Worm (Caenorhabditis elegans): ENCODE data around the gene F41C3.11.

Gene F41C3.11

ce11 chrII:4726750-4727384 is 6.9 kb downstream of the F41C3.11 start:
- no peak for TF ChIP-seq rnt-1 (tag; optimal IDR thresholded peaks at IDR 0.05)
- no peak for TF ChIP-seq C08G9.2 (tag; optimal IDR thresholded peaks at IDR 0.05)
- no peak for TF ChIP-seq ztf-16 (tag; optimal IDR thresholded peaks at IDR 0.05)
- no peak for TF ChIP-seq ceh-34 (tag; optimal IDR thresholded peaks at IDR 0.05)
- no peak for TF ChIP-seq pat-9 (tag; optimal IDR thresholded peaks at IDR 0.05)
- no peak for TF ChIP-seq nhr-232 (tag; optimal IDR thresholded peaks at IDR 0.05)
- no peak for TF ChIP-seq Y22D7AL.16 (tag; optimal IDR thresholded peaks at IDR 0.05)
- no peak for TF ChIP-seq unc-3 (GFP tag; conservative IDR thresholded peaks at IDR 0.05)
- no peak for TF ChIP-seq unc-3 (tag; optimal IDR thresholded peaks at IDR 0.05)
- no peak for TF ChIP-seq unc-42 (tag; optimal IDR thresholded peaks at IDR 0.05)
- TF ChIP-seq tbx-2 (tag; optimal IDR thresholded peaks at IDR 0.05): no peak
- no peak for TF ChIP-seq lim-6 (tag; optimal IDR thresholded peaks at IDR 0.05)

DNA sequence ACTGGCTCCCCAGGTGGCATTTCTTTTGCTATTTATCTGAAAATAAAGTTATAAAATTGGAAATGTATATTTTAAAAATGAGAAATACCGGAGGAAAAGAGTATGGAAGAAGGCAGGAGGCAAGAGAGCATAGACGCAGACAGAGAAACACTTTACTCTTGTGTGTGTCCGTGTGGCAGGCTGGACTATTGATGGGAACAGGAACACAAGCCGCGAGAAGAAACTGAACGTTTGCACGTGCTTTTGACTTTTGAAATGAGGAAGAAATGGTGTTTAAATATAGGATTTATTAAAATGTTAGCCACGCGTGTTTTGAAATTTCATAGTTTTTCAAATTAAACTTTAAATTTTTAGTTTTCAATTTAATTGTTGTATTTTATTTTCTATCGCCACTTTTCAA is 7.6 kb downstream of the F41C3.11 start, which contains the start of gene F10G7.10:
Gene F10G7.10 (minus strand): TSS at position 145 of the 400 bp plus-strand sequence.
- TF ChIP-seq ceh-48 (tag; optimal IDR thresholded peaks at IDR 0.05) (no peak), dve-1 (tag; optimal IDR thresholded peaks at IDR 0.05) (no peak)

ce11 chrII:4715676-4716075 is 18.1 kb downstream of the F41C3.11 start, which contains the start of gene F41C3.8:
TSS of gene F41C3.8 (plus strand) at chrII:4716046.
- no peak for TF ChIP-seq fkh-6 (tag; optimal IDR thresholded peaks at IDR 0.05)
- TF ChIP-seq pax-1 (tag; optimal IDR thresholded peaks at IDR 0.05): no peak
- no peak for TF ChIP-seq che-1 (tag; optimal IDR thresholded peaks at IDR 0.05)
- TF ChIP-seq hlh-6 (tag; optimal IDR thresholded peaks at IDR 0.05): no peak
- no peak for TF ChIP-seq ceh-6 (GFP tag; optimal IDR thresholded peaks at IDR 0.05)
- no peak for TF ChIP-seq unc-3 (GFP tag; conservative IDR thresholded peaks at IDR 0.05)
- TF ChIP-seq unc-3 (tag; optimal IDR thresholded peaks at IDR 0.05): no peak
- no peak for TF ChIP-seq Y22D7AL.16 (tag; optimal IDR thresholded peaks at IDR 0.05)
- TF ChIP-seq pha-2 (tag; optimal IDR thresholded peaks at IDR 0.05): no peak
- TF ChIP-seq T23F11.4 (GFP tag; optimal IDR thresholded peaks at IDR 0.05): no peak
- no peak for TF ChIP-seq eyg-1 (tag; optimal IDR thresholded peaks at IDR 0.05)
- TF ChIP-seq gmeb-2 (tag; optimal IDR thresholded peaks at IDR 0.05): no peak
- no peak for TF ChIP-seq unc-55 (GFP tag; optimal IDR thresholded peaks at IDR 0.05)
- TF ChIP-seq ceh-45 (GFP tag; IDR thresholded peaks at IDR 0.05): no peak
- TF ChIP-seq rnt-1 (tag; optimal IDR thresholded peaks at IDR 0.05): no peak
- TF ChIP-seq dve-1 (tag; optimal IDR thresholded peaks at IDR 0.05): no peak
- no peak for TF ChIP-seq sox-2 (GFP tag; IDR thresholded peaks at IDR 0.05)
- TF ChIP-seq ceh-31 (tag; optimal IDR thresholded peaks at IDR 0.05): no peak
- no peak for TF ChIP-seq odd-2 (tag; optimal IDR thresholded peaks at IDR 0.05)
- TF ChIP-seq zip-5 (tag; optimal IDR thresholded peaks at IDR 0.05): no peak

ce11 chrII:4710813-4711212 is 22.9 kb downstream of the F41C3.11 start:
- TF ChIP-seq pha-2 (tag; optimal IDR thresholded peaks at IDR 0.05) (no peak), ceh-19 (GFP tag; optimal IDR thresholded peaks at IDR 0.05) (no peak), hlh-8 (tag; optimal IDR thresholded peaks at IDR 0.05) (no peak), ref-2 (tag; optimal IDR thresholded peaks at IDR 0.05) (no peak), ahr-1 (tag; optimal IDR thresholded peaks at IDR 0.05) (no peak), gmeb-2 (tag; optimal IDR thresholded peaks at IDR 0.05) (no peak), madf-2 (tag; optimal IDR thresholded peaks at IDR 0.05) (no peak), elt-2 (tag; optimal IDR thresholded peaks at IDR 0.05) (no peak), sdc-2 (tag; optimal IDR thresholded peaks at IDR 0.05) (no peak), hlh-15 (tag; optimal IDR thresholded peaks at IDR 0.05) (no peak), elt-4 (tag; optimal IDR thresholded peaks at IDR 0.05) (no peak), fkh-6 (tag; optimal IDR thresholded peaks at IDR 0.05) (no peak), C08G9.2 (tag; optimal IDR thresholded peaks at IDR 0.05) (no peak), dve-1 (tag; optimal IDR thresholded peaks at IDR 0.05) (no peak), Y22D7AL.16 (tag; optimal IDR thresholded peaks at IDR 0.05) (no peak), unc-3 (GFP tag; conservative IDR thresholded peaks at IDR 0.05) (no peak), unc-3 (tag; optimal IDR thresholded peaks at IDR 0.05) (no peak), tbx-2 (tag; optimal IDR thresholded peaks at IDR 0.05) (no peak), pros-1 (tag; optimal IDR thresholded peaks at IDR 0.05) (no peak), ceh-24 (tag; optimal IDR thresholded peaks at IDR 0.05) (no peak), pha-4 (tag; optimal IDR thresholded peaks at IDR 0.05) (no peak)
